Fruit fly (Drosophila melanogaster) whole organism, embryonic: ENCODE measurements around the gene CG12290.

Experiments used
- Asciz ChIP-seq: fragments of 200-800 bp; sonication (Bioruptor generic); optimal IDR thresholded peaks from 2 replicates; lab custom pipeline; 2017; ENCODE audit warnings: missing biosample characterization, mild to moderate bottlenecking, missing genetic modification characterization, missing genetic modification reagents
- Atf3 ChIP-seq: fragments of 200-800 bp; sonication (Bioruptor generic); optimal IDR thresholded peaks from 3 replicates; lab custom pipeline; 2016; ENCODE audit warnings: missing biosample characterization, missing genetic modification characterization
- Bdp1 ChIP-seq: fragments of 200-800 bp; sonication (Bioruptor generic); optimal IDR thresholded peaks from 3 replicates; lab custom pipeline; 2016; ENCODE audit warnings: missing biosample characterization, missing genetic modification characterization
- CG10267 ChIP-seq: fragments of 200-800 bp; sonication (Bioruptor generic); optimal IDR thresholded peaks from 2 replicates; lab custom pipeline; 2018; ENCODE audit warnings: missing biosample characterization, mild to moderate bottlenecking, missing genetic modification characterization, moderate library complexity
- CG12744 ChIP-seq: fragments of 200-800 bp; sonication (Bioruptor generic); optimal IDR thresholded peaks from 2 replicates; lab custom pipeline; 2016; ENCODE audit warnings: missing biosample characterization, missing genetic modification characterization
- CG13296 ChIP-seq: fragments of 200-800 bp; sonication (Bioruptor generic); optimal IDR thresholded peaks from 3 replicates; lab custom pipeline; 2018; ENCODE audit warnings: missing biosample characterization, mild to moderate bottlenecking, missing genetic modification characterization
- CG2678 ChIP-seq: fragments of 200-800 bp; sonication (Bioruptor generic); optimal IDR thresholded peaks from 3 replicates; lab custom pipeline; 2019; ENCODE audit warnings: missing biosample characterization, mild to moderate bottlenecking, missing genetic modification characterization, moderate library complexity
- CG3065 ChIP-seq: fragments of 200-800 bp; sonication (Bioruptor generic); optimal IDR thresholded peaks from 2 replicates; lab custom pipeline; 2016; ENCODE audit warnings: missing biosample characterization, missing genetic modification characterization
- CG31224 ChIP-seq: fragments of 200-800 bp; sonication (Bioruptor generic); IDR thresholded peaks from 2 replicates; pipeline ENCODE4 v1.3.6; 2022; ENCODE audit warnings: missing biosample characterization, missing genetic modification characterization
- CG3995 ChIP-seq: fragments of 200-800 bp; sonication (Bioruptor generic); optimal IDR thresholded peaks from 3 replicates; lab custom pipeline; 2016; ENCODE audit warnings: missing biosample characterization, missing genetic modification characterization
- CG4404 ChIP-seq: fragments of 200-800 bp; sonication (Bioruptor generic); IDR thresholded peaks from 2 replicates; pipeline ENCODE4 v1.3.6; 2022; ENCODE audit warnings: missing biosample characterization, missing genetic modification characterization
- CG5245 ChIP-seq: fragments of 200-800 bp; sonication (Bioruptor generic); optimal IDR thresholded peaks from 3 replicates; lab custom pipeline; 2016; ENCODE audit warnings: missing biosample characterization, missing genetic modification characterization
- CG6689 ChIP-seq: fragments of 200-800 bp; sonication (Bioruptor generic); IDR thresholded peaks from 2 replicates; pipeline ENCODE4 v1.3.6; 2022; ENCODE audit warnings: missing biosample characterization, missing genetic modification characterization
- CG7556 ChIP-seq: fragments of 200-800 bp; sonication (Bioruptor generic); optimal IDR thresholded peaks from 2 replicates; lab custom pipeline; 2017; ENCODE audit warnings: missing biosample characterization, mild to moderate bottlenecking, missing genetic modification characterization
- CG9876 ChIP-seq: fragments of 200-800 bp; sonication (Bioruptor generic); optimal IDR thresholded peaks from 2 replicates; lab custom pipeline; 2016; ENCODE audit warnings: missing biosample characterization, missing genetic modification characterization
- Dad ChIP-seq: fragments of 200-800 bp; sonication (Bioruptor generic); optimal IDR thresholded peaks from 3 replicates; lab custom pipeline; 2016; ENCODE audit warnings: missing biosample characterization, missing genetic modification characterization
- E2f2 ChIP-seq: fragments of 200-800 bp; sonication (Bioruptor generic); IDR thresholded peaks from 2 replicates; pipeline ENCODE4 v1.3.6; 2022; ENCODE audit warnings: missing biosample characterization, missing genetic modification characterization
- Ets97D ChIP-seq: fragments of 200-800 bp; sonication (Bioruptor generic); optimal IDR thresholded peaks from 3 replicates; lab custom pipeline; 2016; ENCODE audit warnings: missing biosample characterization, missing genetic modification characterization
- HmgD ChIP-seq: fragments of 200-800 bp; sonication (Bioruptor generic); optimal IDR thresholded peaks from 3 replicates; lab custom pipeline; 2016; ENCODE audit warnings: missing biosample characterization, missing genetic modification characterization
- Lhr ChIP-seq: fragments of 200-800 bp; sonication (Bioruptor generic); optimal IDR thresholded peaks from 3 replicates; lab custom pipeline; 2017; ENCODE audit warnings: mild to moderate bottlenecking, missing biosample characterization, missing genetic modification reagents, missing genetic modification characterization
- Oli ChIP-seq: fragments of 200-800 bp; sonication (Bioruptor generic); optimal IDR thresholded peaks from 2 replicates; lab custom pipeline; 2018; ENCODE audit warnings: missing biosample characterization, mild to moderate bottlenecking, missing genetic modification characterization, moderate library complexity
- Pdp1 ChIP-seq, 2 experiments: fragments of 200-800 bp; sonication (Bioruptor generic); optimal IDR thresholded peaks; 3 replicates each; lab custom pipeline; 2016; ENCODE audit warnings: missing biosample characterization in 2 of 2, missing genetic modification characterization in 2 of 2, mild to moderate bottlenecking in 1 of 2, moderate library complexity in 1 of 2
- Ptx1 ChIP-seq: fragments of 200-800 bp; sonication (Bioruptor generic); IDR thresholded peaks from 2 replicates; pipeline ENCODE4 v1.3.6; 2022; ENCODE audit warnings: missing biosample characterization, missing genetic modification characterization
- Sry-β ChIP-seq: fragments of 200-800 bp; sonication (Bioruptor generic); optimal IDR thresholded peaks from 2 replicates; lab custom pipeline; 2018; ENCODE audit warnings: missing biosample characterization, mild to moderate bottlenecking, missing genetic modification characterization, moderate library complexity
- cad ChIP-seq: fragments of >200 bp; optimal IDR thresholded peaks from 2 replicates; lab custom pipeline; 2017; ENCODE audit warnings: missing biosample characterization, missing genetic modification characterization
- crol ChIP-seq: fragments of 200-800 bp; sonication (Bioruptor generic); IDR thresholded peaks from 2 replicates; pipeline ENCODE4 v1.3.6; 2022; ENCODE audit warnings: missing biosample characterization, missing genetic modification characterization
- crp ChIP-seq, 2 experiments: fragments of 200-800 bp; sonication (Bioruptor generic); optimal IDR thresholded peaks; 2 replicates in 1 of 2; 3 replicates in 1 of 2; lab custom pipeline; 2017; ENCODE audit warnings: missing biosample characterization in 2 of 2, missing genetic modification characterization in 2 of 2, mild to moderate bottlenecking in 1 of 2, moderate library complexity in 1 of 2
- dimm ChIP-seq: fragments of 200-800 bp; sonication (Bioruptor generic); IDR thresholded peaks from 2 replicates; pipeline ENCODE4 v1.3.6; 2022; ENCODE audit warnings: missing biosample characterization, missing genetic modification characterization
- kah ChIP-seq: fragments of 200-800 bp; sonication (Bioruptor generic); optimal IDR thresholded peaks from 2 replicates; lab custom pipeline; 2018; ENCODE audit warnings: missing biosample characterization, mild to moderate bottlenecking, missing genetic modification characterization
- kay ChIP-seq: fragments of 200-800 bp; sonication (Bioruptor generic); optimal IDR thresholded peaks from 2 replicates; lab custom pipeline; 2016; ENCODE audit warnings: missing biosample characterization, missing genetic modification characterization
- lov ChIP-seq, 2 experiments: fragments of 200-800 bp in 1 of 2; fragments of >200 bp in 1 of 2; sonication (Bioruptor generic) in 1 of 2; IDR thresholded peaks in 1 of 2; optimal IDR thresholded peaks in 1 of 2; 2 replicates in 1 of 2; 3 replicates in 1 of 2; pipeline versions ENCODE4 v1.3.6 to Lab custom; 2017 to 2022; ENCODE audit warnings: missing biosample characterization in 1 of 2, missing genetic modification characterization in 1 of 2
- pan ChIP-seq, 4 experiments: fragments of >200 bp in 3 of 4; fragments of 200-800 bp in 1 of 4; sonication (Bioruptor generic) in 1 of 4; optimal IDR thresholded peaks in 3 of 4; IDR thresholded peaks in 1 of 4; 2 replicates each; pipeline versions ENCODE4 v1.3.6 to Lab custom; 2017 to 2022; ENCODE audit warnings: missing biosample characterization in 2 of 4, missing genetic modification characterization in 2 of 4, mixed read lengths in 1 of 4
- pum ChIP-seq: fragments of 200-800 bp; sonication (Bioruptor generic); optimal IDR thresholded peaks from 2 replicates; lab custom pipeline; 2016; ENCODE audit warnings: missing biosample characterization, missing genetic modification characterization
- ro ChIP-seq: fragments of 200-800 bp; sonication (Bioruptor generic); IDR thresholded peaks from 2 replicates; pipeline ENCODE4 v1.3.6; 2022; ENCODE audit warnings: missing biosample characterization, missing genetic modification characterization
- slp2 ChIP-seq: fragments of 200-800 bp; sonication (Bioruptor generic); optimal IDR thresholded peaks from 2 replicates; lab custom pipeline; 2016; ENCODE audit warnings: missing biosample characterization, missing genetic modification characterization
- stc ChIP-seq: fragments of 200-800 bp; sonication (Bioruptor generic); IDR thresholded peaks from 2 replicates; pipeline ENCODE4 v1.3.6; 2022; ENCODE audit warnings: missing biosample characterization, missing genetic modification characterization
- wek ChIP-seq: fragments of 200-800 bp; sonication (Bioruptor generic); optimal IDR thresholded peaks from 3 replicates; lab custom pipeline; 2018; ENCODE audit warnings: missing biosample characterization, mild to moderate bottlenecking, missing genetic modification characterization, moderate library complexity
- zfh1 ChIP-seq: fragments of 200-800 bp; sonication (Bioruptor generic); IDR thresholded peaks from 3 replicates; pipeline ENCODE4 v1.3.6; 2022; ENCODE audit warnings: missing biosample characterization, missing genetic modification characterization

The CG12290 gene

DNA sequence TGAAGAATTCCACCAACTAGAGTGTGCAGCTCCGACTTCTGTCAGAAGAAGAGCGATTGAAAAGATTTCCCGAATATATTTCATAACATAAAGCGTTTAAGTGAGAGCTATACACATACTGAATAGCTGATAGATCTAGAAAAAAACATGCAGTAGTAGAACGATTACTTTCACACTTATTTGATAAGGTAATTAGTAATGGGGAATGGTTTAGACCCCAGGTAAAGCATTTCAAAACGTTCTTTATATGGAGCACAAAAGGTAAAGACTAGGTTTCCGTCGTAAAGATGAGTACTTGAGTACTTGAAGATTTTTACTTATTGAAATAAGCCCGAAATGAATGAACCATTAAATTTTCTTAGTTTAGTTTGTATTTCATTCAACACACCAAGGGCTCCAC is 40.2 kb upstream of the CG12290 start, which contains the start of gene CG34130:
Gene CG34130, minus strand, starts transcription at position 101 of the 400 bp plus-strand sequence.
- TF ChIP-seq CG6689 (GFP tag; lab: Robert Waterston, UW) (no peak), CG2678 (tag; lab: Kevin White, UChicago) (no peak), HmgD (GFP tag; lab: Kevin White, UChicago) (no peak), CG9876 (GFP tag; lab: Kevin White, UChicago) (no peak), CG13296 (GFP tag; lab: Kevin White, UChicago) (no peak), Sry-β (no peak), zfh1 (GFP tag; lab: Robert Waterston, UW) (no peak), dimm (GFP tag; lab: Robert Waterston, UW) (no peak), wek (no peak), kay (GFP tag; lab: Kevin White, UChicago) (no peak), CG3995 (GFP tag; lab: Kevin White, UChicago) (no peak), CG7556 (GFP tag; lab: Kevin White, UChicago) (no peak), Bdp1 (GFP tag; lab: Kevin White, UChicago) (no peak), Oli (tag; lab: Kevin White, UChicago) (no peak), pum (no peak), Asciz (GFP tag; lab: Kevin White, UChicago) (no peak), CG4404 (GFP tag; lab: Robert Waterston, UW) (no peak), CG10267 (tag; lab: Kevin White, UChicago) (no peak), Atf3 (no peak), crol (GFP tag; lab: Robert Waterston, UW) (no peak)

DNA sequence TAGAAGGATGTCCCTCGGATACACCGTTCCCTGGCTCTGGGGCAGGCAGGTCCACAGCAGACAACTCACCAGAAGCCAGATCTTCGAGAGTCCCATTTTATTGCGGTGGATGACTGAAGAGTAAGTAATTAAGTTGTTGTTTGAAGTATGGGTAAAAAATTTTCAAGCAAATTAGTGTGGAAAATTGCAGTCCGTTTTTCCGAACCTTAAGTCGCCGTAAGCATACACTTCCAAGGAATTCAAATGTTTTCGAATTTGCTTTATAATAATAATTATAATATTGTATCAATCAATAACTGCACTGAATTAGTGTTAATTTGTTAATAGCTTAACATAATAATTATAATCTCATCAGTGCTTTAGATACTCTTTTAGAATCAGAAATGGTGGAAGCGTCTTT is 38.9 kb upstream of the CG12290 start, which contains the start of gene CG34129:
Gene CG34129, minus strand, starts transcription at position 101 of the 400 bp plus-strand sequence.
- no peak for TF ChIP-seq CG31224 (GFP tag; lab: Robert Waterston, UW)
- TF ChIP-seq kah (GFP tag; lab: Kevin White, UChicago) = no peak
- TF ChIP-seq pan (optimal IDR thresholded peaks at IDR 0.05; lab: Kevin White, UChicago) = no peak
- TF ChIP-seq pan (GFP tag; optimal IDR thresholded peaks at IDR 0.05 in 1 of 2, IDR thresholded peaks at IDR 0.05 in 1 of 2) = no peak
- no peak for TF ChIP-seq lov (optimal IDR thresholded peaks at IDR 0.05; lab: Kevin White, UChicago)
- TF ChIP-seq lov (GFP tag; IDR thresholded peaks at IDR 0.05; lab: Robert Waterston, UW) = no peak
- TF ChIP-seq ro (GFP tag; lab: Robert Waterston, UW) = no peak
- TF ChIP-seq cad (GFP tag; lab: Kevin White, UChicago) = no peak
- TF ChIP-seq Ptx1 (GFP tag; lab: Robert Waterston, UW) = no peak
- TF ChIP-seq CG5245 = no peak
- TF ChIP-seq stc (GFP tag; lab: Robert Waterston, UW) = no peak
- no peak for TF ChIP-seq Ets97D (GFP tag; lab: Kevin White, UChicago)
- no peak for TF ChIP-seq CG12744
- no peak for TF ChIP-seq Dad
- TF ChIP-seq CG3065 (GFP tag; lab: Kevin White, UChicago) = no peak
- no peak for TF ChIP-seq HmgD (GFP tag; lab: Kevin White, UChicago)
- TF ChIP-seq Lhr (GFP tag; lab: Kevin White, UChicago) = no peak
- no peak for TF ChIP-seq E2f2 (GFP tag; lab: Robert Waterston, UW)
- TF ChIP-seq slp2 = no peak

DNA sequence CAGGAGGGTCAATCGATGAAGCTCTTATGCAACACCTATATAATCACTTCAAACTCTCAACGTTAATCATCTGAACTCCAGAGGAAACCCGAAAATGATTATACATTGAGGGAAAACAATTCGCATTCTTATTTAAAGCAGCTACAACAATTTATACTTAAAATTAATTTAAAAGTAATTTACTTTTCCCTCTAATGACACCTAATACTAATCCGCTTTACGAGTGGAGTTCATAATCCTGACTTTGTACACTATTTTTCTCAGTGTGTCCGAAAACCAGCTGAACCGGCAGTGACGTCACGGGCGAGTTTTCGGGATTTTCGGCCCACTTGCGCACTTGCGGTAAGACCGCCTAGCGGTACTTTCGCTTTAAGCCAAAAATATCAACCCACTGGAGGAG is 37.8 kb upstream of the CG12290 start:
- no peak for TF ChIP-seq crp (GFP tag; optimal IDR thresholded peaks at IDR 0.05; lab: Kevin White, UChicago)
- peak in 1 of 2 experiments; percentile 26 for TF ChIP-seq Pdp1 (GFP tag; optimal IDR thresholded peaks at IDR 0.05; lab: Kevin White, UChicago)
